Fruit fly (Drosophila melanogaster) whole organism, embryonic: ENCODE measurements around the gene CG6149.

Experiments
- CG13287 ChIP-seq: fragments of 200-800 bp; sonication (Bioruptor generic); IDR thresholded peaks from 2 replicates; pipeline ENCODE4 v1.3.6; 2022; ENCODE audit warnings: missing biosample characterization, missing genetic modification characterization; ENCODE audit not compliant: partially characterized antibody
- peb ChIP-seq: fragments of 200-800 bp; sonication (Bioruptor generic); IDR thresholded peaks from 2 replicates; pipeline ENCODE4 v1.3.6; 2022; ENCODE audit warnings: missing biosample characterization, missing genetic modification characterization
- wek ChIP-seq: fragments of 200-800 bp; sonication (Bioruptor generic); optimal IDR thresholded peaks from 3 replicates; lab custom pipeline; 2018; ENCODE audit warnings: missing biosample characterization, mild to moderate bottlenecking, missing genetic modification characterization, moderate library complexity
- yki ChIP-seq: fragments of >200 bp; optimal IDR thresholded peaks from 3 replicates; lab custom pipeline; 2018

- no peak for TF ChIP-seq peb
- no peak for TF ChIP-seq CG13287 (GFP tag; lab: Robert Waterston, UW)
- TF ChIP-seq yki (lab: Kevin White, UChicago), result no peak
- no peak for TF ChIP-seq wek (GFP tag; lab: Kevin White, UChicago)
Observed at dm6 chr3L:11484483-11484882, 49.2 kb upstream of the CG6149 start.
